Worm (Caenorhabditis elegans): ENCODE results near the gene ccf-1.
A peak's percentile ranks its signal among the peaks of the same experiment; 100 is the strongest.

Gene ccf-1

DNA sequence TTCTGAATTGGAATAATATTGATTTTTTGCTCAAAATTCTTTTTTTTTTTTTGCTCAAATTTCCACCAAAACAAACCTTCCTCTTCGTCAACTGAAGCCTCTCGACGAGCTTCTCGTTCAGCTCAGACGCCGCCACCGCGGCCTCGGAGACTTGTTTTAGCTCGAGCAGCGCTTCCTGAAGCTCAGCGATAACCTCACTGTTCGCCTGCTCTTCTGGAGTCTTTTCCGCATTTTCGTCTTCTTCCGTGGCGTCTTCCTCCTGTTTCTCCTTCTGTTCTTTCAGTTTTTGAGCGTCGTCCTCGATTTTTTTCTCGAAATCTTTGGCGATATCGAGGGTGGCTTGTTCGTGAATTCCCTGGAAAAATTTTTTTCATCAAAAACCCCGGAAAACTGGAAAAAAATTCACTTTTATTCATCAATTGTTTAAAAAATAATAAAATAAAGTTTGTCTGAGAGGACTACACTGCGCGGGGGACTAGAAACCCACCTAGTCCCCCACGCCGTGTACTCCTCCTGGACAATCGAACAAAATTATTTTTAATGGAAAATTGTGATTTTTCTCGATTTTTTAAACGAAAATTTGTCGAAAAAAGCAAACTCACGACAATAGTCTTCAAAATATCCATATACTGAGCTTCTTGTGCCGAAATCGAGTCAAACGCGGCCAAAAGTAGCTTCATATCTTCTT, 26.2 kb upstream of the ccf-1 start (continued):
- TF ChIP-seq aha-1 (tag; optimal IDR thresholded peaks at IDR 0.05): no peak
- TF ChIP-seq nhr-47 (tag; optimal IDR thresholded peaks at IDR 0.05): peak; percentile 99
- TF ChIP-seq lin-15B (tag; optimal IDR thresholded peaks at IDR 0.05): peak; percentile 82
- TF ChIP-seq nhr-11 (tag; optimal IDR thresholded peaks at IDR 0.05): peak; percentile 64
- TF ChIP-seq efl-1 (optimal IDR thresholded peaks at IDR 0.05): peak; percentile 77 to 84
- peak; percentile 82 to 97 for TF ChIP-seq efl-1 (GFP tag; optimal IDR thresholded peaks at IDR 0.05 in 1 of 2)
- TF ChIP-seq ces-1 (GFP tag; optimal IDR thresholded peaks at IDR 0.05): no peak
- peak; percentile 100 for TF ChIP-seq rnt-1 (tag; optimal IDR thresholded peaks at IDR 0.05)
- TF ChIP-seq C16A3.4 (tag; optimal IDR thresholded peaks at IDR 0.05): peak; percentile 66
- TF ChIP-seq zip-4 (GFP tag; optimal IDR thresholded peaks at IDR 0.05): peak; percentile 91
- TF ChIP-seq egl-27 (tag; optimal IDR thresholded peaks at IDR 0.05): no peak
- no peak for TF ChIP-seq nhr-76 (tag; optimal IDR thresholded peaks at IDR 0.05)
- TF ChIP-seq hlh-17 (GFP tag; optimal IDR thresholded peaks at IDR 0.05; ENCODE audit: borderline replicate concordance): peak; percentile 100
- peak; percentile 99 for TF ChIP-seq sox-4 (tag; optimal IDR thresholded peaks at IDR 0.05)
- TF ChIP-seq snu-23 (GFP tag; optimal IDR thresholded peaks at IDR 0.05): peak; percentile 96
- no peak for TF ChIP-seq ets-5 (GFP tag; IDR thresholded peaks at IDR 0.05)
- peak; percentile 100 for TF ChIP-seq irx-1 (tag; optimal IDR thresholded peaks at IDR 0.05)
- TF ChIP-seq unc-86 (tag; optimal IDR thresholded peaks at IDR 0.05): peak; percentile 96
- TF ChIP-seq nhr-85 (tag): peak; percentile 99
- peak; percentile 97 for TF ChIP-seq mab-9 (GFP tag; IDR thresholded peaks at IDR 0.05)
- peak; percentile 98 for TF ChIP-seq nhr-71 (tag; optimal IDR thresholded peaks at IDR 0.05)
- peak; percentile 70 for TF ChIP-seq skn-1 (tag; optimal IDR thresholded peaks at IDR 0.05)
- peak; percentile 82 for TF ChIP-seq grh-1 (GFP tag; IDR thresholded peaks at IDR 0.05)
- peak; percentile 22 for TF ChIP-seq nhr-84 (tag; optimal IDR thresholded peaks at IDR 0.05)
- TF ChIP-seq ceh-63 (GFP tag; optimal IDR thresholded peaks at IDR 0.05): peak; percentile 92
- TF ChIP-seq egl-13 (tag; optimal IDR thresholded peaks at IDR 0.05): peak; percentile 100
- no peak for TF ChIP-seq unc-62 (GFP tag; optimal IDR thresholded peaks at IDR 0.05)
- TF ChIP-seq pqm-1 (tag; optimal IDR thresholded peaks at IDR 0.05): no peak
- TF ChIP-seq fkh-4 (tag; optimal IDR thresholded peaks at IDR 0.05; ENCODE audit: borderline replicate concordance): peak; percentile 100
- TF ChIP-seq elt-3 (tag; optimal IDR thresholded peaks at IDR 0.05): peak in 2 of 6 experiments; percentile 48 to 55
- TF ChIP-seq unc-98 (GFP tag; IDR thresholded peaks at IDR 0.05): peak; percentile 98
- peak; percentile 95 for TF ChIP-seq fkh-8 (tag; optimal IDR thresholded peaks at IDR 0.05)
- peak; percentile 69 to 80 (median 80) for TF ChIP-seq dpl-1 (GFP tag; optimal IDR thresholded peaks at IDR 0.05)
- TF ChIP-seq pax-3 (tag; optimal IDR thresholded peaks at IDR 0.05): peak; percentile 99
- peak; percentile 99 for TF ChIP-seq tbx-2 (tag; optimal IDR thresholded peaks at IDR 0.05)
- TF ChIP-seq lin-39 (tag; optimal IDR thresholded peaks at IDR 0.05): peak; percentile 90
- TF ChIP-seq alr-1 (tag; optimal IDR thresholded peaks at IDR 0.05; ENCODE audit: borderline replicate concordance): no peak
- TF ChIP-seq ceh-88 (GFP tag; IDR thresholded peaks at IDR 0.05): peak; percentile 90
- TF ChIP-seq efl-3 (GFP tag; optimal IDR thresholded peaks at IDR 0.05): peak; percentile 99
- TF ChIP-seq ceh-90 (tag; optimal IDR thresholded peaks at IDR 0.05): peak; percentile 100
- peak; percentile 76 for TF ChIP-seq ama-1 (optimal IDR thresholded peaks at IDR 0.05)
- TF ChIP-seq isw-1 (GFP tag; IDR thresholded peaks at IDR 0.05): peak; percentile 91
- TF ChIP-seq nhr-90 (tag; optimal IDR thresholded peaks at IDR 0.05; ENCODE audit: poor library complexity): peak; percentile 99
- peak; percentile 99 for TF ChIP-seq lir-3 (tag; optimal IDR thresholded peaks at IDR 0.05; ENCODE audit: poor library complexity)
- peak; percentile 52 for TF ChIP-seq unc-130 (tag; optimal IDR thresholded peaks at IDR 0.05)
- peak in 1 of 2 experiments; percentile 100 for TF ChIP-seq ztf-11 (tag; optimal IDR thresholded peaks at IDR 0.05)
- peak; percentile 60 for TF ChIP-seq zag-1 (tag; optimal IDR thresholded peaks at IDR 0.05)
- TF ChIP-seq tlp-1 (tag; optimal IDR thresholded peaks at IDR 0.05): no peak
- TF ChIP-seq unc-30 (tag; optimal IDR thresholded peaks at IDR 0.05): no peak
- TF ChIP-seq C34B4.2 (tag; optimal IDR thresholded peaks at IDR 0.05): peak; percentile 66
- TF ChIP-seq nhr-20 (tag; optimal IDR thresholded peaks at IDR 0.05): peak; percentile 96

Data from whole organism, L1 larva.